Worm (Caenorhabditis elegans) whole organism, early embryonic: ENCODE measurements around the gene H28G03.2.

ENCODE experiments used
- aly-1 ChIP-seq: sonication (generic microtip); optimal IDR thresholded peaks from 2 replicates; lab custom pipeline; 2016; ENCODE audit warnings: missing genetic modification characterization, missing compliant biosample characterization
- ama-1 ChIP-seq: fragments of 150-350 bp; optimal IDR thresholded peaks from 2 replicates; lab custom pipeline; 2014
- ceh-36 ChIP-seq: sonication (generic microtip); optimal IDR thresholded peaks from 2 replicates; lab custom pipeline; 2016; ENCODE audit warnings: missing genetic modification characterization, inconsistent platforms, missing compliant biosample characterization
- flt-1 ChIP-seq: fragments of 200-800 bp; sonication (Bioruptor generic); IDR thresholded peaks from 2 replicates; pipeline ENCODE4 v1.3.6; 2022; ENCODE audit warnings: missing genetic modification characterization, missing compliant biosample characterization
- hmg-4 ChIP-seq: fragments of 200-800 bp; sonication (Bioruptor generic); optimal IDR thresholded peaks from 2 replicates; lab custom pipeline; 2018; ENCODE audit warnings: mild to moderate bottlenecking, missing genetic modification characterization, missing compliant biosample characterization
- scrt-1 ChIP-seq: fragments of 200-800 bp; sonication (Bioruptor generic); IDR thresholded peaks from 2 replicates; pipeline ENCODE4 v1.3.6; 2022; ENCODE audit warnings: missing genetic modification characterization, missing compliant biosample characterization
- tbx-37 ChIP-seq: fragments of 200-800 bp; sonication (Bioruptor generic); conservative IDR thresholded peaks from 2 replicates; pipeline ENCODE4 v1.3.6; 2022; ENCODE audit warnings: missing genetic modification reagents, missing genetic modification characterization, missing compliant biosample characterization

DNA sequence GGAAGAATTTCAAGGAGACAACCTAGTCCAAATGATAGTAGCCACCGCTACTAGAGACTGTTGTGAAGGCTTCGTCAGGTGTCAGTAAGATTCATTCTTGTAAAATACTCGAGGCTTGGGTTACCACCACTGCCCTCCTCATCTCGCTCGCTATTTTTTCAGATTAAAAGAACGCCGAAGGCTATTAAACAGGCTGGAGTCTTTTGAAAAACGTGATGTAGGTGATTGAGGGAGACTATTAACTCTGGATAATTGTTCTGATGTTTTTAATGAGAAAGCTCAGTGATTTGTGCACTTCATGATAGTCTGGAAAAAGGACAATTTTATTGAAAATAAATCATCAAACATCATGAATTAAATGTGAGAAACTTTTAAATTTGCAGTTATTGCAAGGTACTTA, 16.6 kb upstream of the H28G03.2 start, which contains the start of gene zig-6:
- TF ChIP-seq hmg-4 (GFP tag; lab: Kevin White, UChicago) (no peak), ceh-36 (tag; lab: Kevin White, UChicago) (no peak), ama-1 (lab: Kevin White, UChicago) (no peak), scrt-1 (GFP tag; lab: Robert Waterston, UW) (no peak), flt-1 (GFP tag; lab: Robert Waterston, UW) (no peak), tbx-37 (no peak), aly-1 (tag; lab: Kevin White, UChicago) (no peak)
